Fruit fly (Drosophila melanogaster) Kc167 (cell line): ENCODE results near the gene Cpr65Ax1.

Source experiments
- Sin3A ChIP-seq: fragments of >200 bp; optimal IDR thresholded peaks from 2 replicates; lab custom pipeline; 2018; ENCODE audit warnings: missing external identifiers
- insv ChIP-seq: fragments of >200 bp; optimal IDR thresholded peaks from 3 replicates; lab custom pipeline; 2018; ENCODE audit warnings: missing external identifiers

- TF ChIP-seq Sin3A (lab: Kevin White, UChicago), result no peak
- no peak for TF ChIP-seq insv
Measured at dm6 chr3L:6144769-6145220, 3.0 kb downstream of the Cpr65Ax1 start, which contains the start of gene Lcp65Ac.
